Fruit fly (Drosophila melanogaster) whole organism, embryonic: ENCODE data around the gene ac.
A peak's percentile ranks its signal among the peaks of the same experiment; 100 is the strongest.

Experiments
- B-H2 ChIP-seq: fragments of 200-800 bp; sonication (Bioruptor generic); optimal IDR thresholded peaks from 2 replicates; lab custom pipeline; 2018; ENCODE audit warnings: missing biosample characterization, mild to moderate bottlenecking, missing genetic modification characterization
- Bdp1 ChIP-seq: fragments of 200-800 bp; sonication (Bioruptor generic); optimal IDR thresholded peaks from 3 replicates; lab custom pipeline; 2016; ENCODE audit warnings: missing biosample characterization, missing genetic modification characterization
- CG10209 ChIP-seq: fragments of 200-800 bp; sonication (Bioruptor generic); optimal IDR thresholded peaks from 3 replicates; lab custom pipeline; 2017; ENCODE audit warnings: missing biosample characterization, mild to moderate bottlenecking, missing genetic modification characterization, missing genetic modification reagents
- CG10321 ChIP-seq: fragments of 200-800 bp; sonication (Bioruptor generic); IDR thresholded peaks from 2 replicates; pipeline ENCODE4 v1.3.6; 2022; ENCODE audit warnings: missing biosample characterization, missing genetic modification characterization
- CG10462 ChIP-seq: fragments of 200-800 bp; sonication (Bioruptor generic); optimal IDR thresholded peaks from 2 replicates; lab custom pipeline; 2016; ENCODE audit warnings: missing biosample characterization, missing genetic modification characterization
- CG10543 ChIP-seq: fragments of 200-800 bp; sonication (Bioruptor generic); optimal IDR thresholded peaks from 3 replicates; lab custom pipeline; 2017; ENCODE audit warnings: missing biosample characterization, mild to moderate bottlenecking, missing genetic modification characterization, moderate library complexity
- CG12104 ChIP-seq: fragments of 200-800 bp; sonication (Bioruptor generic); optimal IDR thresholded peaks from 3 replicates; lab custom pipeline; 2016; ENCODE audit warnings: missing biosample characterization, missing genetic modification characterization
- CG12744 ChIP-seq: fragments of 200-800 bp; sonication (Bioruptor generic); optimal IDR thresholded peaks from 2 replicates; lab custom pipeline; 2016; ENCODE audit warnings: missing biosample characterization, missing genetic modification characterization
- CG12942 ChIP-seq: fragments of 200-800 bp; sonication (Bioruptor generic); optimal IDR thresholded peaks from 3 replicates; lab custom pipeline; 2016; ENCODE audit warnings: missing biosample characterization, missing genetic modification characterization
- CG14667 ChIP-seq: fragments of 200-800 bp; sonication (Bioruptor generic); IDR thresholded peaks from 2 replicates; pipeline ENCODE4 v1.3.6; 2022; ENCODE audit warnings: missing biosample characterization, missing genetic modification characterization
- CG15479 ChIP-seq: fragments of 200-800 bp; sonication (Bioruptor generic); optimal IDR thresholded peaks from 3 replicates; lab custom pipeline; 2019; ENCODE audit warnings: missing biosample characterization, mild to moderate bottlenecking, missing genetic modification characterization, moderate library complexity
- CG1647 ChIP-seq: fragments of 200-800 bp; sonication (Bioruptor generic); optimal IDR thresholded peaks from 3 replicates; lab custom pipeline; 2016; ENCODE audit warnings: missing biosample characterization, missing genetic modification characterization
- CG16813 ChIP-seq: fragments of 200-800 bp; sonication (Bioruptor generic); IDR thresholded peaks from 3 replicates; pipeline ENCODE4 v1.3.6; 2022; ENCODE audit warnings: missing biosample characterization, missing genetic modification characterization; ENCODE audit not compliant: partially characterized antibody
- CG17361 ChIP-seq: fragments of 200-800 bp; sonication (Bioruptor generic); IDR thresholded peaks from 3 replicates; pipeline ENCODE4 v1.3.6; 2022; ENCODE audit warnings: missing biosample characterization, missing genetic modification characterization
- CG17829 ChIP-seq: fragments of 200-800 bp; optimal IDR thresholded peaks from 2 replicates; lab custom pipeline; 2019; ENCODE audit warnings: missing biosample characterization, mild to moderate bottlenecking, missing genetic modification characterization, moderate library complexity
- CG1792 ChIP-seq: fragments of 200-800 bp; sonication (Bioruptor generic); optimal IDR thresholded peaks from 2 replicates; lab custom pipeline; 2016; ENCODE audit warnings: missing biosample characterization, missing genetic modification characterization
- CG2199 ChIP-seq: fragments of 200-800 bp; sonication (Bioruptor generic); IDR thresholded peaks from 3 replicates; pipeline ENCODE4 v1.3.6; 2022; ENCODE audit warnings: missing biosample characterization, missing genetic modification characterization
- CG31441 ChIP-seq: fragments of 200-800 bp; sonication (Bioruptor generic); IDR thresholded peaks from 2 replicates; pipeline ENCODE4 v1.3.6; 2022; ENCODE audit warnings: missing biosample characterization, missing genetic modification characterization
- CG32767 ChIP-seq: fragments of 200-800 bp; sonication (Bioruptor generic); IDR thresholded peaks from 2 replicates; pipeline ENCODE4 v1.3.6; 2022; ENCODE audit warnings: missing biosample characterization, missing genetic modification characterization
- CG33213 ChIP-seq: fragments of 200-800 bp; sonication (Bioruptor generic); optimal IDR thresholded peaks from 3 replicates; lab custom pipeline; 2016; ENCODE audit warnings: missing biosample characterization, missing genetic modification characterization
- CG33557 ChIP-seq: fragments of 200-800 bp; sonication (Bioruptor generic); optimal IDR thresholded peaks from 2 replicates; lab custom pipeline; 2019; ENCODE audit warnings: missing biosample characterization, mild to moderate bottlenecking, missing genetic modification characterization, moderate library complexity
- CG4820 ChIP-seq: fragments of 200-800 bp; sonication (Bioruptor generic); optimal IDR thresholded peaks from 3 replicates; lab custom pipeline; 2016; ENCODE audit warnings: missing biosample characterization, missing genetic modification characterization
- CG7271 ChIP-seq: fragments of 200-800 bp; sonication (Bioruptor generic); optimal IDR thresholded peaks from 2 replicates; lab custom pipeline; 2018; ENCODE audit warnings: missing biosample characterization, mild to moderate bottlenecking, missing genetic modification characterization, moderate library complexity
- CG7372 ChIP-seq: fragments of 200-800 bp; sonication (Bioruptor generic); IDR thresholded peaks from 2 replicates; pipeline ENCODE4 v1.3.6; 2022; ENCODE audit warnings: missing biosample characterization, missing genetic modification characterization
- CG9437 ChIP-seq: fragments of 200-800 bp; sonication (Bioruptor generic); optimal IDR thresholded peaks from 2 replicates; lab custom pipeline; 2018; ENCODE audit warnings: missing biosample characterization, mild to moderate bottlenecking, missing genetic modification characterization
- CG9609 ChIP-seq: fragments of 200-800 bp; sonication (Bioruptor generic); optimal IDR thresholded peaks from 3 replicates; lab custom pipeline; 2016; ENCODE audit warnings: missing biosample characterization, missing genetic modification characterization
- CHES-1-like ChIP-seq: fragments of 200-800 bp; sonication (Bioruptor generic); optimal IDR thresholded peaks from 2 replicates; lab custom pipeline; 2016; ENCODE audit warnings: missing biosample characterization, missing genetic modification characterization
- D19B ChIP-seq: fragments of 200-800 bp; sonication (Bioruptor generic); optimal IDR thresholded peaks from 2 replicates; lab custom pipeline; 2017; ENCODE audit warnings: missing biosample characterization, mild to moderate bottlenecking, missing genetic modification characterization
- Hey ChIP-seq: fragments of 200-800 bp; sonication (Bioruptor generic); optimal IDR thresholded peaks from 3 replicates; lab custom pipeline; 2018; ENCODE audit warnings: missing biosample characterization, mild to moderate bottlenecking, missing genetic modification characterization
- Mes4 ChIP-seq: fragments of 200-800 bp; sonication (Bioruptor generic); optimal IDR thresholded peaks from 2 replicates; lab custom pipeline; 2016; ENCODE audit warnings: missing biosample characterization, missing genetic modification characterization
- NFAT ChIP-seq: fragments of 200-800 bp; sonication (Bioruptor generic); IDR thresholded peaks from 2 replicates; pipeline ENCODE4 v1.3.6; 2022; ENCODE audit warnings: missing biosample characterization, missing genetic modification characterization
- Rfx ChIP-seq: fragments of 200-800 bp; sonication (Bioruptor generic); IDR thresholded peaks from 2 replicates; pipeline ENCODE4 v1.3.6; 2022; ENCODE audit warnings: missing biosample characterization, missing genetic modification characterization
- Sry-β ChIP-seq: fragments of 200-800 bp; sonication (Bioruptor generic); optimal IDR thresholded peaks from 2 replicates; lab custom pipeline; 2018; ENCODE audit warnings: missing biosample characterization, mild to moderate bottlenecking, missing genetic modification characterization, moderate library complexity
- Trl ChIP-seq, 3 experiments: fragments of >200 bp in 2 of 3; fragments of 200-800 bp in 1 of 3; sonication (Bioruptor generic) in 1 of 3; optimal IDR thresholded peaks; 2 replicates in 1 of 3; 3 replicates in 2 of 3; lab custom pipeline; 2016 to 2017; ENCODE audit warnings: missing biosample characterization in 1 of 3, missing genetic modification characterization in 1 of 3
- ac ChIP-seq: fragments of 200-800 bp; sonication (Bioruptor generic); optimal IDR thresholded peaks from 3 replicates; lab custom pipeline; 2017; ENCODE audit warnings: missing biosample characterization, mild to moderate bottlenecking, missing genetic modification characterization
- cas ChIP-seq: fragments of 200-800 bp; sonication (Bioruptor generic); IDR thresholded peaks from 2 replicates; pipeline ENCODE4 v1.3.6; 2022; ENCODE audit warnings: missing biosample characterization, missing genetic modification characterization
- fd3F ChIP-seq: fragments of 200-800 bp; sonication (Bioruptor generic); optimal IDR thresholded peaks from 2 replicates; lab custom pipeline; 2018; ENCODE audit warnings: missing biosample characterization, mild to moderate bottlenecking, missing genetic modification characterization, moderate library complexity
- grau ChIP-seq: fragments of 200-800 bp; optimal IDR thresholded peaks from 3 replicates; lab custom pipeline; 2019; ENCODE audit warnings: missing biosample characterization, mild to moderate bottlenecking, missing genetic modification characterization, moderate library complexity
- jigr1 ChIP-seq: fragments of 200-800 bp; sonication (Bioruptor generic); IDR thresholded peaks from 3 replicates; pipeline ENCODE4 v1.3.6; 2022; ENCODE audit warnings: missing biosample characterization, missing genetic modification characterization
- kay ChIP-seq: fragments of 200-800 bp; sonication (Bioruptor generic); optimal IDR thresholded peaks from 2 replicates; lab custom pipeline; 2016; ENCODE audit warnings: missing biosample characterization, missing genetic modification characterization
- knrl ChIP-seq: fragments of 200-800 bp; sonication (Bioruptor generic); IDR thresholded peaks from 3 replicates; pipeline ENCODE4 v1.3.6; 2022; ENCODE audit warnings: missing biosample characterization, missing genetic modification characterization; ENCODE audit not compliant: partially characterized antibody
- ranshi ChIP-seq: fragments of 200-800 bp; sonication (Bioruptor generic); IDR thresholded peaks from 2 replicates; pipeline ENCODE4 v1.3.6; 2022; ENCODE audit warnings: missing biosample characterization, missing genetic modification characterization
- sim ChIP-seq: fragments of 200-800 bp; sonication (Bioruptor generic); IDR thresholded peaks from 2 replicates; pipeline ENCODE4 v1.3.6; 2022; ENCODE audit warnings: missing biosample characterization, missing genetic modification characterization
- sisA ChIP-seq: fragments of 200-800 bp; sonication (Bioruptor generic); IDR thresholded peaks from 2 replicates; pipeline ENCODE4 v1.3.6; 2022; ENCODE audit warnings: missing biosample characterization, missing genetic modification characterization
- tio ChIP-seq: fragments of 200-800 bp; sonication (Bioruptor generic); optimal IDR thresholded peaks from 2 replicates; lab custom pipeline; 2017; ENCODE audit warnings: missing biosample characterization, missing genetic modification characterization, inconsistent platforms
- z ChIP-seq: fragments of 200-800 bp; sonication (Bioruptor generic); IDR thresholded peaks from 3 replicates; pipeline ENCODE4 v1.3.6; 2022; ENCODE audit warnings: missing biosample characterization, missing genetic modification characterization
- zen ChIP-seq: fragments of 200-800 bp; sonication (Bioruptor generic); optimal IDR thresholded peaks from 3 replicates; lab custom pipeline; 2018; ENCODE audit warnings: missing biosample characterization, mild to moderate bottlenecking, missing genetic modification characterization, moderate library complexity
- zf30C ChIP-seq: fragments of 200-800 bp; sonication (Bioruptor generic); optimal IDR thresholded peaks from 3 replicates; lab custom pipeline; 2018; ENCODE audit warnings: missing biosample characterization, mild to moderate bottlenecking, missing genetic modification characterization

The ac gene

DNA sequence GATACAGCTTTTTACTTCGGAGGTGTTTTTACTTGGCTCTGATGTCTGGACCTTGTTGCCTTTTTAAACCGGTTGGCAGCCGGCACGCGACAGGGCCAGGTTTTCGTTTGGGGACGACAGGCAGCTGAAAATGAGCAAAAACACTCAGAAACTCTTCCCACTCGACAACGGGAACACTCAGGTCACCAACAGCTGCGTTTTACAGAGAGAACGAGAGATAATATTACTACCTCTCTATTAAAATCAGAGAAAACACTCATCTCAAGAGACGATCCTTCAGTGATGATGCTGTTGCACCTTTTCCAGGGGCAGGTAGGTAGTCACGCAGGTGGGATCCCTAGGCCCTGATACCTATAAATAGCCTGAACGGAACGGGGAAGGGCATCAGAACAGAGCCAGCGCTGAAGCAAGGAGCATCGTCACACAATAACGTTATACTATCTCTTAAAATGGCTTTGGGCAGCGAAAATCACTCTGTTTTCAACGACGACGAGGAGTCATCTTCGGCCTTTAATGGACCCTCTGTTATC is at the start of gene ac:
Gene ac (plus strand): TSS at position 387 of the 530 bp plus-strand sequence.
- peak; percentile 98 for TF ChIP-seq ac (GFP tag; lab: Kevin White, UChicago)
- TF ChIP-seq sisA (GFP tag; lab: Robert Waterston, UW), result no peak
- TF ChIP-seq Trl (optimal IDR thresholded peaks at IDR 0.05; lab: Kevin White, UChicago), result peak in 1 of 2 experiments; percentile 15
- no peak for TF ChIP-seq Trl (GFP tag; optimal IDR thresholded peaks at IDR 0.05; lab: Kevin White, UChicago)
- no peak for TF ChIP-seq D19B
- TF ChIP-seq CG12744 (GFP tag; lab: Kevin White, UChicago), result no peak
- TF ChIP-seq CG4820 (GFP tag; lab: Kevin White, UChicago), result no peak
- TF ChIP-seq CG2199, result 0 out of 3 replicates have a peak, but pooled peaks have one; percentile 27
- TF ChIP-seq cas (GFP tag; lab: Robert Waterston, UW), result no peak
- TF ChIP-seq CG15479 (GFP tag; lab: Kevin White, UChicago), result peak; percentile 52
- TF ChIP-seq Hey (tag; lab: Kevin White, UChicago), result no peak
- no peak for TF ChIP-seq Mes4 (GFP tag; lab: Kevin White, UChicago)
- no peak for TF ChIP-seq CHES-1-like (GFP tag; lab: Kevin White, UChicago)
- peak; percentile 90 for TF ChIP-seq z
- no peak for TF ChIP-seq zf30C (GFP tag; lab: Kevin White, UChicago)
- peak; percentile 14 for TF ChIP-seq zen (tag; lab: Kevin White, UChicago)

DNA sequence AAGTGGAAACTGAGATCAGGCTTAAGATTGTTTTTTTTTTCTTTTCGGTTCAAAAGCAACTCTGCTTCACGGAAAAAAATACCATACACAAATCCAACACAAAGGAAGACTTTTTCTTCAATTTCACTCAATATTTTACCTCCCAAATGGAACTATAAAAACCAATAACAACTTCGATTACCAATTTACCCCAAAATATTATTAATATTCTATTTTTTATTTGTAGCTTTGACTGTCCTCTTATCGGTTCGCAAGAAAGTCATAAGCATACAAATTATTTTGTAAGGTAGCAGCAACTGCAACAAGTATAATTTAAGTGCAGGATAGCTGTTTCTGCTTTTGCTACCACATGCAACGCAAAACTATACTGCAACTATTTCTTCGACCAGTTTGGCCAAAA is 35.9 kb upstream of the ac start:
- no peak for TF ChIP-seq Bdp1 (GFP tag; lab: Kevin White, UChicago)
- no peak for TF ChIP-seq CG33213 (GFP tag; lab: Kevin White, UChicago)
- TF ChIP-seq CG14667 (GFP tag; lab: Robert Waterston, UW), result no peak
- no peak for TF ChIP-seq tio (GFP tag; lab: Kevin White, UChicago)
- no peak for TF ChIP-seq Rfx (GFP tag; lab: Robert Waterston, UW)
- TF ChIP-seq ranshi (GFP tag; lab: Robert Waterston, UW), result no peak
- TF ChIP-seq fd3F (GFP tag; lab: Kevin White, UChicago), result no peak
- TF ChIP-seq CG1647 (GFP tag; lab: Kevin White, UChicago), result no peak
- no peak for TF ChIP-seq CG16813
- TF ChIP-seq CG10543 (GFP tag; lab: Kevin White, UChicago), result no peak
- no peak for TF ChIP-seq CG12942 (GFP tag; lab: Kevin White, UChicago)
- no peak for TF ChIP-seq B-H2 (GFP tag; lab: Kevin White, UChicago)
- TF ChIP-seq Hey (tag; lab: Kevin White, UChicago), result no peak
- TF ChIP-seq CG10462 (GFP tag; lab: Kevin White, UChicago), result no peak
- no peak for TF ChIP-seq CG33557 (GFP tag; lab: Kevin White, UChicago)
- no peak for TF ChIP-seq CG9609 (GFP tag; lab: Kevin White, UChicago)
- no peak for TF ChIP-seq CG1792 (GFP tag; lab: Kevin White, UChicago)
- TF ChIP-seq CG10321 (GFP tag; lab: Robert Waterston, UW), result no peak
- TF ChIP-seq CG17829 (tag; lab: Kevin White, UChicago), result no peak
- TF ChIP-seq, all 482 proteins: peak for 0

- no peak for TF ChIP-seq Rfx (GFP tag; lab: Robert Waterston, UW)
- no peak for TF ChIP-seq sim (GFP tag; lab: Robert Waterston, UW)
- TF ChIP-seq kay (GFP tag; lab: Kevin White, UChicago), result no peak
- no peak for TF ChIP-seq CG12104 (GFP tag; lab: Kevin White, UChicago)
- TF ChIP-seq jigr1 (GFP tag; lab: Robert Waterston, UW), result no peak
- TF ChIP-seq CG10209 (GFP tag; lab: Kevin White, UChicago), result no peak
- TF ChIP-seq grau (tag; lab: Kevin White, UChicago), result peak; percentile 40
- TF ChIP-seq CG32767 (GFP tag; lab: Robert Waterston, UW), result no peak
- no peak for TF ChIP-seq CG7271 (tag; lab: Kevin White, UChicago)
- peak; percentile 55 for TF ChIP-seq CG31441 (GFP tag; lab: Robert Waterston, UW)
- peak; percentile 29; the same call in 1 of the 3 replicates for TF ChIP-seq CG17361 (GFP tag; lab: Robert Waterston, UW)
- TF ChIP-seq knrl, result no peak
- no peak for TF ChIP-seq CG7372
- TF ChIP-seq Sry-β (GFP tag; lab: Kevin White, UChicago), result no peak
- TF ChIP-seq CG10543 (GFP tag; lab: Kevin White, UChicago), result no peak
- no peak for TF ChIP-seq NFAT (GFP tag; lab: Robert Waterston, UW)
- no peak for TF ChIP-seq CG9437 (GFP tag; lab: Kevin White, UChicago)
Measured at dm6 chrX:334624-335292, 35.1 kb upstream of the ac start.
